Fruit fly (Drosophila melanogaster) whole organism, prepupa: Measurements from ENCODE around the gene His2Av.

Source experiments
- Blimp-1 ChIP-seq: fragments of 200-800 bp; sonication (Bioruptor generic); optimal IDR thresholded peaks from 3 replicates; lab custom pipeline; 2017; ENCODE audit warnings: missing biosample characterization, missing genetic modification characterization, mild to moderate bottlenecking, moderate library complexity, missing genetic modification reagents
- CG10631 ChIP-seq: fragments of 200-800 bp; sonication (Bioruptor generic); optimal IDR thresholded peaks from 2 replicates; lab custom pipeline; 2016; ENCODE audit warnings: missing biosample characterization, missing genetic modification characterization
- CG10669 ChIP-seq: fragments of 200-800 bp; sonication (Bioruptor generic); optimal IDR thresholded peaks from 3 replicates; lab custom pipeline; 2018; ENCODE audit warnings: missing biosample characterization, mild to moderate bottlenecking, missing genetic modification characterization, moderate library complexity
- CG11294 ChIP-seq: fragments of 200-800 bp; sonication (Bioruptor generic); IDR thresholded peaks from 2 replicates; pipeline ENCODE4 v1.3.6; 2022; ENCODE audit warnings: missing biosample characterization, missing genetic modification characterization
- CG11762 ChIP-seq: fragments of 200-800 bp; sonication (Bioruptor generic); optimal IDR thresholded peaks from 3 replicates; lab custom pipeline; 2016; ENCODE audit warnings: missing biosample characterization, missing genetic modification characterization; ENCODE audit not compliant: insufficient read depth
- CG15336 ChIP-seq: fragments of 200-800 bp; sonication (Bioruptor generic); IDR thresholded peaks from 2 replicates; pipeline ENCODE4 v1.3.6; 2022; ENCODE audit warnings: missing biosample characterization, missing genetic modification characterization
- CG1621 ChIP-seq: fragments of 200-800 bp; sonication (Bioruptor generic); optimal IDR thresholded peaks from 3 replicates; lab custom pipeline; 2018; ENCODE audit warnings: missing biosample characterization, mild to moderate bottlenecking, missing genetic modification characterization
- CG16779 ChIP-seq: fragments of 200-800 bp; sonication (Bioruptor generic); optimal IDR thresholded peaks from 3 replicates; lab custom pipeline; 2017; ENCODE audit warnings: missing biosample characterization, mild to moderate bottlenecking, missing genetic modification characterization
- CG3032 ChIP-seq: fragments of 200-800 bp; optimal IDR thresholded peaks from 2 replicates; lab custom pipeline; 2019; ENCODE audit warnings: missing biosample characterization, mild to moderate bottlenecking, missing genetic modification characterization, moderate library complexity
- CG31627 ChIP-seq: fragments of 200-800 bp; sonication (Bioruptor generic); optimal IDR thresholded peaks from 3 replicates; lab custom pipeline; 2016; ENCODE audit warnings: missing biosample characterization, missing genetic modification characterization
- CG32006 ChIP-seq: fragments of 200-800 bp; sonication (Bioruptor generic); optimal IDR thresholded peaks from 3 replicates; lab custom pipeline; 2017; ENCODE audit warnings: missing biosample characterization, mild to moderate bottlenecking, missing genetic modification characterization
- CG34406 ChIP-seq: fragments of 200-800 bp; sonication (Bioruptor generic); optimal IDR thresholded peaks from 3 replicates; lab custom pipeline; 2016; ENCODE audit warnings: missing biosample characterization, missing genetic modification characterization
- CG4318 ChIP-seq: fragments of 200-800 bp; sonication (Bioruptor generic); optimal IDR thresholded peaks from 3 replicates; lab custom pipeline; 2017; ENCODE audit warnings: missing biosample characterization, mild to moderate bottlenecking, missing genetic modification characterization
- CG6163 ChIP-seq: fragments of 200-800 bp; sonication (Bioruptor generic); IDR thresholded peaks from 3 replicates; pipeline ENCODE4 v1.3.6; 2022; ENCODE audit warnings: missing biosample characterization, missing genetic modification characterization
- CG6276 ChIP-seq: fragments of 200-800 bp; sonication (Bioruptor generic); optimal IDR thresholded peaks from 2 replicates; lab custom pipeline; 2017; ENCODE audit warnings: missing biosample characterization, mild to moderate bottlenecking, missing genetic modification characterization
- CG6792 ChIP-seq: fragments of 200-800 bp; sonication (Bioruptor generic); optimal IDR thresholded peaks from 3 replicates; lab custom pipeline; 2016; ENCODE audit warnings: missing biosample characterization, missing genetic modification characterization
- CG6808 ChIP-seq: fragments of 200-800 bp; sonication (Bioruptor generic); optimal IDR thresholded peaks from 3 replicates; lab custom pipeline; 2017; ENCODE audit warnings: missing biosample characterization, missing genetic modification characterization, mild to moderate bottlenecking, moderate library complexity, missing genetic modification reagents
- CG6854 ChIP-seq: fragments of 200-800 bp; sonication (Bioruptor generic); optimal IDR thresholded peaks from 2 replicates; lab custom pipeline; 2017; ENCODE audit warnings: missing biosample characterization, mild to moderate bottlenecking, missing genetic modification characterization
- CG7368 ChIP-seq: fragments of 200-800 bp; sonication (Bioruptor generic); optimal IDR thresholded peaks from 3 replicates; lab custom pipeline; 2016; ENCODE audit warnings: missing biosample characterization, missing genetic modification characterization
- CG8119 ChIP-seq: fragments of 200-800 bp; sonication (Bioruptor generic); IDR thresholded peaks from 3 replicates; pipeline ENCODE4 v1.3.6; 2022; ENCODE audit warnings: missing biosample characterization, missing genetic modification characterization
- CG8319 ChIP-seq: fragments of 200-800 bp; sonication (Bioruptor generic); optimal IDR thresholded peaks from 3 replicates; lab custom pipeline; 2016; ENCODE audit warnings: missing biosample characterization, missing genetic modification characterization
- CG8632 ChIP-seq: fragments of 200-800 bp; sonication (Bioruptor generic); optimal IDR thresholded peaks from 3 replicates; lab custom pipeline; 2016; ENCODE audit warnings: missing biosample characterization, missing genetic modification characterization
- CG9139 ChIP-seq: fragments of 200-800 bp; sonication (Bioruptor generic); optimal IDR thresholded peaks from 3 replicates; lab custom pipeline; 2017; ENCODE audit warnings: missing biosample characterization, mild to moderate bottlenecking, missing genetic modification characterization
- Eip75B ChIP-seq: fragments of 200-800 bp; sonication (Bioruptor generic); optimal IDR thresholded peaks from 3 replicates; lab custom pipeline; 2016; ENCODE audit warnings: missing biosample characterization, missing genetic modification characterization
- Eip78C ChIP-seq: fragments of 200-800 bp; sonication (Bioruptor generic); peaks from one replicate; lab custom pipeline; 2016; ENCODE audit warnings: missing biosample characterization, missing genetic modification characterization
- Ets21C ChIP-seq: fragments of 200-800 bp; sonication (Bioruptor generic); optimal IDR thresholded peaks from 3 replicates; lab custom pipeline; 2016; ENCODE audit warnings: missing biosample characterization, missing genetic modification characterization
- Ets96B ChIP-seq: fragments of 200-800 bp; optimal IDR thresholded peaks from 2 replicates; lab custom pipeline; 2019; ENCODE audit warnings: missing biosample characterization, mild to moderate bottlenecking, missing genetic modification characterization, moderate library complexity
- Gug ChIP-seq: fragments of 200-800 bp; sonication (Bioruptor generic); IDR thresholded peaks from 2 replicates; pipeline ENCODE4 v1.3.6; 2022; ENCODE audit warnings: missing biosample characterization, missing genetic modification characterization
- Hr38 ChIP-seq: sonication (Bioruptor generic); optimal IDR thresholded peaks from 2 replicates; lab custom pipeline; 2016; ENCODE audit warnings: missing biosample characterization, missing genetic modification characterization
- Hr39 ChIP-seq: fragments of 200-800 bp; sonication (Bioruptor generic); optimal IDR thresholded peaks from 2 replicates; lab custom pipeline; 2016; ENCODE audit warnings: missing biosample characterization, missing genetic modification characterization
- Lpt ChIP-seq: fragments of 200-800 bp; sonication (Bioruptor generic); optimal IDR thresholded peaks from 3 replicates; lab custom pipeline; 2016; ENCODE audit warnings: missing biosample characterization, missing genetic modification characterization
- Met ChIP-seq: fragments of 200-800 bp; sonication (Bioruptor generic); optimal IDR thresholded peaks from 3 replicates; lab custom pipeline; 2016; ENCODE audit warnings: missing biosample characterization, missing genetic modification characterization
- Smox ChIP-seq: fragments of 200-800 bp; sonication (Bioruptor generic); optimal IDR thresholded peaks from 3 replicates; lab custom pipeline; 2016; ENCODE audit warnings: missing biosample characterization, missing genetic modification characterization
- Sox102F ChIP-seq: fragments of 200-800 bp; sonication (Bioruptor generic); optimal IDR thresholded peaks from 2 replicates; lab custom pipeline; 2016; ENCODE audit warnings: missing biosample characterization, mild to moderate bottlenecking, missing genetic modification characterization
- Sox14 ChIP-seq: fragments of 200-800 bp; sonication (Bioruptor generic); optimal IDR thresholded peaks from 3 replicates; lab custom pipeline; 2016; ENCODE audit warnings: missing biosample characterization, missing genetic modification characterization
- achi ChIP-seq: fragments of 200-800 bp; sonication (Bioruptor generic); optimal IDR thresholded peaks from 3 replicates; lab custom pipeline; 2016; ENCODE audit warnings: missing biosample characterization, missing genetic modification characterization
- acj6 ChIP-seq: fragments of 200-800 bp; sonication (Bioruptor generic); optimal IDR thresholded peaks from 3 replicates; lab custom pipeline; 2016; ENCODE audit warnings: missing biosample characterization, missing genetic modification characterization
- cyc ChIP-seq: fragments of 200-800 bp; sonication (Bioruptor generic); optimal IDR thresholded peaks from 3 replicates; lab custom pipeline; 2016; ENCODE audit warnings: missing biosample characterization, missing genetic modification characterization
- dac ChIP-seq: fragments of 200-800 bp; sonication (Bioruptor generic); optimal IDR thresholded peaks from 2 replicates; lab custom pipeline; 2017; ENCODE audit warnings: missing biosample characterization, mild to moderate bottlenecking, missing genetic modification characterization
- dsx ChIP-seq: fragments of 200-800 bp; optimal IDR thresholded peaks from 3 replicates; lab custom pipeline; 2019; ENCODE audit warnings: missing biosample characterization, mild to moderate bottlenecking, missing genetic modification characterization, moderate library complexity; ENCODE audit not compliant: poor library complexity, severe bottlenecking
- eg ChIP-seq: fragments of 200-800 bp; sonication (Bioruptor generic); IDR thresholded peaks from 3 replicates; pipeline ENCODE4 v1.3.6; 2022; ENCODE audit warnings: missing biosample characterization, missing genetic modification characterization
- esn ChIP-seq: fragments of 200-800 bp; sonication (Bioruptor generic); optimal IDR thresholded peaks from 2 replicates; lab custom pipeline; 2016; ENCODE audit warnings: missing biosample characterization, mild to moderate bottlenecking, missing genetic modification characterization, moderate library complexity
- fd59A ChIP-seq: fragments of 200-800 bp; sonication (Bioruptor generic); optimal IDR thresholded peaks from 2 replicates; lab custom pipeline; 2017; ENCODE audit warnings: missing biosample characterization, mild to moderate bottlenecking, missing genetic modification characterization, missing genetic modification reagents
- fkh ChIP-seq: fragments of 200-800 bp; sonication (Bioruptor generic); optimal IDR thresholded peaks from 3 replicates; lab custom pipeline; 2017; ENCODE audit warnings: missing biosample characterization, mild to moderate bottlenecking, missing genetic modification characterization, moderate library complexity
- pdm3 ChIP-seq: fragments of 200-800 bp; sonication (Bioruptor generic); optimal IDR thresholded peaks from 3 replicates; lab custom pipeline; 2016; ENCODE audit warnings: missing biosample characterization, missing genetic modification characterization
- salr ChIP-seq, 2 experiments: fragments of 200-800 bp; sonication (Bioruptor generic); optimal IDR thresholded peaks; 3 replicates each; lab custom pipeline; 2016 to 2018; ENCODE audit warnings: missing biosample characterization in 2 of 2, missing genetic modification characterization in 2 of 2, mild to moderate bottlenecking in 1 of 2
- spab ChIP-seq: fragments of 200-800 bp; sonication (Bioruptor generic); optimal IDR thresholded peaks from 2 replicates; lab custom pipeline; 2017; ENCODE audit warnings: missing biosample characterization, mild to moderate bottlenecking, missing genetic modification characterization, missing genetic modification reagents
- ss ChIP-seq, 2 experiments: fragments of 200-800 bp; sonication (Bioruptor generic); optimal IDR thresholded peaks; 2 replicates in 1 of 2; 3 replicates in 1 of 2; lab custom pipeline; 2017 to 2018; ENCODE audit warnings: mild to moderate bottlenecking in 2 of 2, missing biosample characterization in 2 of 2, missing genetic modification characterization in 2 of 2, moderate library complexity in 1 of 2
- svp ChIP-seq: fragments of 200-800 bp; sonication (Bioruptor generic); peaks from one replicate; lab custom pipeline; 2016; ENCODE audit warnings: missing biosample characterization, missing genetic modification characterization
- topi ChIP-seq: fragments of 200-800 bp; sonication (Bioruptor generic); optimal IDR thresholded peaks from 3 replicates; lab custom pipeline; 2016; ENCODE audit warnings: missing biosample characterization, missing genetic modification characterization
- vri ChIP-seq: fragments of 200-800 bp; sonication (Bioruptor generic); optimal IDR thresholded peaks from 3 replicates; lab custom pipeline; 2016; ENCODE audit warnings: missing biosample characterization, mild to moderate bottlenecking, missing genetic modification characterization

Gene His2Av

dm6 chr3R:26888086-26888724 lies 21.5 kb downstream of the His2Av start:
- TF ChIP-seq CG6808 (GFP tag; lab: Kevin White, UChicago) (no peak), CG8632 (GFP tag; lab: Kevin White, UChicago) (no peak), CG6792 (GFP tag; lab: Kevin White, UChicago) (peak; percentile 28), CG6163 (GFP tag; lab: Robert Waterston, UW) (no peak; the same call in 2 of the 3 replicates), Hr39 (GFP tag; lab: Kevin White, UChicago) (peak; percentile 54), Ets21C (GFP tag; lab: Kevin White, UChicago) (peak; percentile 29), Gug (GFP tag; lab: Robert Waterston, UW) (no peak), cyc (GFP tag; lab: Kevin White, UChicago) (no peak), CG34406 (GFP tag; lab: Kevin White, UChicago) (peak; percentile 0), pdm3 (GFP tag; lab: Kevin White, UChicago) (peak; percentile 13), Blimp-1 (GFP tag; lab: Kevin White, UChicago) (no peak), CG32006 (GFP tag; lab: Kevin White, UChicago) (peak; percentile 45), fd59A (GFP tag; lab: Kevin White, UChicago) (no peak), fkh (GFP tag; lab: Kevin White, UChicago) (peak; percentile 13), CG11294 (no peak), Hr38 (GFP tag; lab: Kevin White, UChicago) (no peak), Eip78C (GFP tag; lab: Kevin White, UChicago) (peak; percentile 86), Lpt (GFP tag; lab: Kevin White, UChicago) (no peak), dsx (no peak), CG8319 (GFP tag; lab: Kevin White, UChicago) (no peak), svp (GFP tag; lab: Kevin White, UChicago) (peak; percentile 88), Eip75B (GFP tag; lab: Kevin White, UChicago) (no peak), CG31627 (GFP tag; lab: Kevin White, UChicago) (peak; percentile 57), Sox14 (GFP tag; lab: Kevin White, UChicago) (peak; percentile 12), CG9139 (GFP tag; lab: Kevin White, UChicago) (no peak), Met (GFP tag; lab: Kevin White, UChicago) (peak; percentile 62), CG16779 (tag; lab: Kevin White, UChicago) (no peak), CG10631 (no peak), salr (GFP tag; optimal IDR thresholded peaks at IDR 0.05; lab: Kevin White, UChicago) (no peak), esn (GFP tag; lab: Kevin White, UChicago) (peak; percentile 66), topi (GFP tag; lab: Kevin White, UChicago) (peak; percentile 62), vri (peak; percentile 50), CG11762 (GFP tag; lab: Kevin White, UChicago) (no peak), acj6 (peak; percentile 5), eg (GFP tag; lab: Robert Waterston, UW) (no peak), CG7368 (GFP tag; lab: Kevin White, UChicago) (no peak), Sox102F (peak; percentile 30), ss (GFP tag; optimal IDR thresholded peaks at IDR 0.05; lab: Kevin White, UChicago) (no peak), dac (no peak), CG15336 (GFP tag; lab: Robert Waterston, UW) (peak; percentile 41; the same call in 1 of the 2 replicates), CG10669 (GFP tag; lab: Kevin White, UChicago) (no peak), CG6276 (GFP tag; lab: Kevin White, UChicago) (no peak), Smox (peak; percentile 52), Ets96B (tag; lab: Kevin White, UChicago) (no peak), CG1621 (tag; lab: Kevin White, UChicago) (no peak), CG3032 (tag; lab: Kevin White, UChicago) (no peak), CG6854 (GFP tag; lab: Kevin White, UChicago) (no peak), CG4318 (GFP tag; lab: Kevin White, UChicago) (no peak), CG8119 (GFP tag; lab: Robert Waterston, UW) (peak; percentile 25; the same call in 1 of the 3 replicates), achi (no peak), spab (GFP tag; lab: Kevin White, UChicago) (no peak)
